Fruit fly (Drosophila melanogaster) whole organism, prepupa: ENCODE results near the gene CG9270.

Experiments used
- Blimp-1 ChIP-seq: fragments of 200-800 bp; sonication (Bioruptor generic); optimal IDR thresholded peaks from 3 replicates; lab custom pipeline; 2017; ENCODE audit warnings: missing biosample characterization, missing genetic modification characterization, mild to moderate bottlenecking, moderate library complexity, missing genetic modification reagents
- CG10631 ChIP-seq: fragments of 200-800 bp; sonication (Bioruptor generic); optimal IDR thresholded peaks from 2 replicates; lab custom pipeline; 2016; ENCODE audit warnings: missing biosample characterization, missing genetic modification characterization
- CG10669 ChIP-seq: fragments of 200-800 bp; sonication (Bioruptor generic); optimal IDR thresholded peaks from 3 replicates; lab custom pipeline; 2018; ENCODE audit warnings: missing biosample characterization, mild to moderate bottlenecking, missing genetic modification characterization, moderate library complexity
- CG11762 ChIP-seq: fragments of 200-800 bp; sonication (Bioruptor generic); optimal IDR thresholded peaks from 3 replicates; lab custom pipeline; 2016; ENCODE audit warnings: missing biosample characterization, missing genetic modification characterization; ENCODE audit not compliant: insufficient read depth
- CG11902 ChIP-seq: fragments of 200-800 bp; sonication (Bioruptor generic); optimal IDR thresholded peaks from 3 replicates; lab custom pipeline; 2016; ENCODE audit warnings: missing biosample characterization, missing genetic modification characterization
- CG1621 ChIP-seq: fragments of 200-800 bp; sonication (Bioruptor generic); optimal IDR thresholded peaks from 3 replicates; lab custom pipeline; 2018; ENCODE audit warnings: missing biosample characterization, mild to moderate bottlenecking, missing genetic modification characterization
- CG16779 ChIP-seq: fragments of 200-800 bp; sonication (Bioruptor generic); optimal IDR thresholded peaks from 3 replicates; lab custom pipeline; 2017; ENCODE audit warnings: missing biosample characterization, mild to moderate bottlenecking, missing genetic modification characterization
- CG3032 ChIP-seq: fragments of 200-800 bp; optimal IDR thresholded peaks from 2 replicates; lab custom pipeline; 2019; ENCODE audit warnings: missing biosample characterization, mild to moderate bottlenecking, missing genetic modification characterization, moderate library complexity
- CG31627 ChIP-seq: fragments of 200-800 bp; sonication (Bioruptor generic); optimal IDR thresholded peaks from 3 replicates; lab custom pipeline; 2016; ENCODE audit warnings: missing biosample characterization, missing genetic modification characterization
- CG32006 ChIP-seq: fragments of 200-800 bp; sonication (Bioruptor generic); optimal IDR thresholded peaks from 3 replicates; lab custom pipeline; 2017; ENCODE audit warnings: missing biosample characterization, mild to moderate bottlenecking, missing genetic modification characterization
- CG34406 ChIP-seq: fragments of 200-800 bp; sonication (Bioruptor generic); optimal IDR thresholded peaks from 3 replicates; lab custom pipeline; 2016; ENCODE audit warnings: missing biosample characterization, missing genetic modification characterization
- CG4318 ChIP-seq: fragments of 200-800 bp; sonication (Bioruptor generic); optimal IDR thresholded peaks from 3 replicates; lab custom pipeline; 2017; ENCODE audit warnings: missing biosample characterization, mild to moderate bottlenecking, missing genetic modification characterization
- CG6163 ChIP-seq: fragments of 200-800 bp; sonication (Bioruptor generic); IDR thresholded peaks from 3 replicates; pipeline ENCODE4 v1.3.6; 2022; ENCODE audit warnings: missing biosample characterization, missing genetic modification characterization
- CG6276 ChIP-seq: fragments of 200-800 bp; sonication (Bioruptor generic); optimal IDR thresholded peaks from 2 replicates; lab custom pipeline; 2017; ENCODE audit warnings: missing biosample characterization, mild to moderate bottlenecking, missing genetic modification characterization
- CG6808 ChIP-seq: fragments of 200-800 bp; sonication (Bioruptor generic); optimal IDR thresholded peaks from 3 replicates; lab custom pipeline; 2017; ENCODE audit warnings: missing biosample characterization, missing genetic modification characterization, mild to moderate bottlenecking, moderate library complexity, missing genetic modification reagents
- CG6854 ChIP-seq: fragments of 200-800 bp; sonication (Bioruptor generic); optimal IDR thresholded peaks from 2 replicates; lab custom pipeline; 2017; ENCODE audit warnings: missing biosample characterization, mild to moderate bottlenecking, missing genetic modification characterization
- CG7368 ChIP-seq: fragments of 200-800 bp; sonication (Bioruptor generic); optimal IDR thresholded peaks from 3 replicates; lab custom pipeline; 2016; ENCODE audit warnings: missing biosample characterization, missing genetic modification characterization
- CG8119 ChIP-seq: fragments of 200-800 bp; sonication (Bioruptor generic); IDR thresholded peaks from 3 replicates; pipeline ENCODE4 v1.3.6; 2022; ENCODE audit warnings: missing biosample characterization, missing genetic modification characterization
- CG8319 ChIP-seq: fragments of 200-800 bp; sonication (Bioruptor generic); optimal IDR thresholded peaks from 3 replicates; lab custom pipeline; 2016; ENCODE audit warnings: missing biosample characterization, missing genetic modification characterization
- CG8632 ChIP-seq: fragments of 200-800 bp; sonication (Bioruptor generic); optimal IDR thresholded peaks from 3 replicates; lab custom pipeline; 2016; ENCODE audit warnings: missing biosample characterization, missing genetic modification characterization
- CG9139 ChIP-seq: fragments of 200-800 bp; sonication (Bioruptor generic); optimal IDR thresholded peaks from 3 replicates; lab custom pipeline; 2017; ENCODE audit warnings: missing biosample characterization, mild to moderate bottlenecking, missing genetic modification characterization
- Eip75B ChIP-seq: fragments of 200-800 bp; sonication (Bioruptor generic); optimal IDR thresholded peaks from 3 replicates; lab custom pipeline; 2016; ENCODE audit warnings: missing biosample characterization, missing genetic modification characterization
- Eip78C ChIP-seq: fragments of 200-800 bp; sonication (Bioruptor generic); peaks from one replicate; lab custom pipeline; 2016; ENCODE audit warnings: missing biosample characterization, missing genetic modification characterization
- Ets21C ChIP-seq: fragments of 200-800 bp; sonication (Bioruptor generic); optimal IDR thresholded peaks from 3 replicates; lab custom pipeline; 2016; ENCODE audit warnings: missing biosample characterization, missing genetic modification characterization
- Ets96B ChIP-seq: fragments of 200-800 bp; optimal IDR thresholded peaks from 2 replicates; lab custom pipeline; 2019; ENCODE audit warnings: missing biosample characterization, mild to moderate bottlenecking, missing genetic modification characterization, moderate library complexity
- Gug ChIP-seq: fragments of 200-800 bp; sonication (Bioruptor generic); IDR thresholded peaks from 2 replicates; pipeline ENCODE4 v1.3.6; 2022; ENCODE audit warnings: missing biosample characterization, missing genetic modification characterization
- Hr4 ChIP-seq: fragments of 200-800 bp; sonication (Bioruptor generic); optimal IDR thresholded peaks from 3 replicates; lab custom pipeline; 2016; ENCODE audit warnings: missing biosample characterization, missing genetic modification characterization
- Met ChIP-seq: fragments of 200-800 bp; sonication (Bioruptor generic); optimal IDR thresholded peaks from 3 replicates; lab custom pipeline; 2016; ENCODE audit warnings: missing biosample characterization, missing genetic modification characterization
- OdsH ChIP-seq: fragments of 200-800 bp; sonication (Bioruptor generic); optimal IDR thresholded peaks from 3 replicates; lab custom pipeline; 2016; ENCODE audit warnings: missing biosample characterization, missing genetic modification characterization
- Sox102F ChIP-seq: fragments of 200-800 bp; sonication (Bioruptor generic); optimal IDR thresholded peaks from 2 replicates; lab custom pipeline; 2016; ENCODE audit warnings: missing biosample characterization, mild to moderate bottlenecking, missing genetic modification characterization
- Sox15 ChIP-seq: fragments of 200-800 bp; sonication (Bioruptor generic); optimal IDR thresholded peaks from 3 replicates; lab custom pipeline; 2016; ENCODE audit warnings: missing biosample characterization, missing genetic modification characterization
- achi ChIP-seq: fragments of 200-800 bp; sonication (Bioruptor generic); optimal IDR thresholded peaks from 3 replicates; lab custom pipeline; 2016; ENCODE audit warnings: missing biosample characterization, missing genetic modification characterization
- acj6 ChIP-seq: fragments of 200-800 bp; sonication (Bioruptor generic); optimal IDR thresholded peaks from 3 replicates; lab custom pipeline; 2016; ENCODE audit warnings: missing biosample characterization, missing genetic modification characterization
- cyc ChIP-seq: fragments of 200-800 bp; sonication (Bioruptor generic); optimal IDR thresholded peaks from 3 replicates; lab custom pipeline; 2016; ENCODE audit warnings: missing biosample characterization, missing genetic modification characterization
- eg ChIP-seq: fragments of 200-800 bp; sonication (Bioruptor generic); IDR thresholded peaks from 3 replicates; pipeline ENCODE4 v1.3.6; 2022; ENCODE audit warnings: missing biosample characterization, missing genetic modification characterization
- esn ChIP-seq: fragments of 200-800 bp; sonication (Bioruptor generic); optimal IDR thresholded peaks from 2 replicates; lab custom pipeline; 2016; ENCODE audit warnings: missing biosample characterization, mild to moderate bottlenecking, missing genetic modification characterization, moderate library complexity
- fd59A ChIP-seq: fragments of 200-800 bp; sonication (Bioruptor generic); optimal IDR thresholded peaks from 2 replicates; lab custom pipeline; 2017; ENCODE audit warnings: missing biosample characterization, mild to moderate bottlenecking, missing genetic modification characterization, missing genetic modification reagents
- fd85E ChIP-seq: fragments of 200-800 bp; sonication (Bioruptor generic); optimal IDR thresholded peaks from 3 replicates; lab custom pipeline; 2016; ENCODE audit warnings: missing biosample characterization, missing genetic modification characterization
- fkh ChIP-seq: fragments of 200-800 bp; sonication (Bioruptor generic); optimal IDR thresholded peaks from 3 replicates; lab custom pipeline; 2017; ENCODE audit warnings: missing biosample characterization, mild to moderate bottlenecking, missing genetic modification characterization, moderate library complexity
- pdm3 ChIP-seq: fragments of 200-800 bp; sonication (Bioruptor generic); optimal IDR thresholded peaks from 3 replicates; lab custom pipeline; 2016; ENCODE audit warnings: missing biosample characterization, missing genetic modification characterization
- salr ChIP-seq, 2 experiments: fragments of 200-800 bp; sonication (Bioruptor generic); optimal IDR thresholded peaks; 3 replicates each; lab custom pipeline; 2016 to 2018; ENCODE audit warnings: missing biosample characterization in 2 of 2, missing genetic modification characterization in 2 of 2, mild to moderate bottlenecking in 1 of 2
- spab ChIP-seq: fragments of 200-800 bp; sonication (Bioruptor generic); optimal IDR thresholded peaks from 2 replicates; lab custom pipeline; 2017; ENCODE audit warnings: missing biosample characterization, mild to moderate bottlenecking, missing genetic modification characterization, missing genetic modification reagents
- ss ChIP-seq, 2 experiments: fragments of 200-800 bp; sonication (Bioruptor generic); optimal IDR thresholded peaks; 2 replicates in 1 of 2; 3 replicates in 1 of 2; lab custom pipeline; 2017 to 2018; ENCODE audit warnings: mild to moderate bottlenecking in 2 of 2, missing biosample characterization in 2 of 2, missing genetic modification characterization in 2 of 2, moderate library complexity in 1 of 2
- svp ChIP-seq: fragments of 200-800 bp; sonication (Bioruptor generic); peaks from one replicate; lab custom pipeline; 2016; ENCODE audit warnings: missing biosample characterization, missing genetic modification characterization
- topi ChIP-seq: fragments of 200-800 bp; sonication (Bioruptor generic); optimal IDR thresholded peaks from 3 replicates; lab custom pipeline; 2016; ENCODE audit warnings: missing biosample characterization, missing genetic modification characterization
- vri ChIP-seq: fragments of 200-800 bp; sonication (Bioruptor generic); optimal IDR thresholded peaks from 3 replicates; lab custom pipeline; 2016; ENCODE audit warnings: missing biosample characterization, mild to moderate bottlenecking, missing genetic modification characterization

CG9270 gene

dm6 chr2L:20881353-20882079 is 52.4 kb downstream of the CG9270 start (continued):
- TF ChIP-seq CG34406, result no peak
- TF ChIP-seq CG32006 (GFP tag; lab: Kevin White, UChicago), result peak; percentile 22
- no peak for TF ChIP-seq CG16779
- peak; percentile 47 for TF ChIP-seq CG6854 (GFP tag; lab: Kevin White, UChicago)
- peak; percentile 4 for TF ChIP-seq Met
- no peak for TF ChIP-seq CG7368 (GFP tag; lab: Kevin White, UChicago)
- TF ChIP-seq Gug (GFP tag; lab: Robert Waterston, UW), result no peak
- TF ChIP-seq cyc (GFP tag; lab: Kevin White, UChicago), result no peak
- peak; percentile 45 for TF ChIP-seq Hr4 (GFP tag; lab: Kevin White, UChicago)
- TF ChIP-seq topi, result no peak
- no peak for TF ChIP-seq CG10631
- no peak for TF ChIP-seq fd85E (GFP tag; lab: Kevin White, UChicago)
- TF ChIP-seq CG11902, result no peak
- no peak for TF ChIP-seq pdm3
- TF ChIP-seq Eip78C, result peak; percentile 56
- no peak for TF ChIP-seq fd59A (GFP tag; lab: Kevin White, UChicago)
- no peak for TF ChIP-seq Sox102F (GFP tag; lab: Kevin White, UChicago)
- peak; percentile 10 for TF ChIP-seq OdsH
- peak; percentile 32 for TF ChIP-seq spab (GFP tag; lab: Kevin White, UChicago)
- no peak for TF ChIP-seq CG3032
- no peak for TF ChIP-seq achi
- TF ChIP-seq CG8632 (GFP tag; lab: Kevin White, UChicago), result peak; percentile 9
- peak; percentile 18; the same call in 1 of the 3 replicates for TF ChIP-seq CG6163 (GFP tag; lab: Robert Waterston, UW)
- no peak for TF ChIP-seq CG11762 (GFP tag; lab: Kevin White, UChicago)
- peak; percentile 77 for TF ChIP-seq fkh (GFP tag; lab: Kevin White, UChicago)
- TF ChIP-seq Ets21C (GFP tag; lab: Kevin White, UChicago), result no peak
- TF ChIP-seq CG10669 (GFP tag; lab: Kevin White, UChicago), result no peak
- TF ChIP-seq vri (GFP tag; lab: Kevin White, UChicago), result peak; percentile 52
- no peak for TF ChIP-seq Ets96B
- no peak for TF ChIP-seq CG4318
- no peak for TF ChIP-seq salr (GFP tag; optimal IDR thresholded peaks at IDR 0.05; lab: Kevin White, UChicago)
- TF ChIP-seq eg (GFP tag; lab: Robert Waterston, UW), result peak; percentile 59
- TF ChIP-seq acj6 (GFP tag; lab: Kevin White, UChicago), result no peak
- TF ChIP-seq CG8119 (GFP tag; lab: Robert Waterston, UW), result no peak
- TF ChIP-seq Sox15 (GFP tag; lab: Kevin White, UChicago), result no peak
- TF ChIP-seq esn, result no peak
- peak; percentile 55 for TF ChIP-seq svp (GFP tag; lab: Kevin White, UChicago)

dm6 chr2L:20880476-20880875 is 53.4 kb downstream of the CG9270 start:
- TF ChIP-seq Hr4 (GFP tag; lab: Kevin White, UChicago), result no peak
- TF ChIP-seq Sox102F (GFP tag; lab: Kevin White, UChicago), result peak; percentile 59
- no peak for TF ChIP-seq salr (GFP tag; optimal IDR thresholded peaks at IDR 0.05; lab: Kevin White, UChicago)
- TF ChIP-seq CG11762 (GFP tag; lab: Kevin White, UChicago), result no peak
- TF ChIP-seq CG31627, result peak; percentile 48
- no peak for TF ChIP-seq eg (GFP tag; lab: Robert Waterston, UW)
- TF ChIP-seq Blimp-1 (GFP tag; lab: Kevin White, UChicago), result no peak
- no peak for TF ChIP-seq ss (GFP tag; optimal IDR thresholded peaks at IDR 0.05; lab: Kevin White, UChicago)
- no peak for TF ChIP-seq CG6808 (GFP tag; lab: Kevin White, UChicago)
- no peak for TF ChIP-seq CG9139 (GFP tag; lab: Kevin White, UChicago)
- peak; percentile 42 for TF ChIP-seq pdm3
- no peak for TF ChIP-seq CG32006 (GFP tag; lab: Kevin White, UChicago)
- TF ChIP-seq CG4318, result no peak
- no peak for TF ChIP-seq CG10631
- TF ChIP-seq Ets21C (GFP tag; lab: Kevin White, UChicago), result peak; percentile 16
- peak; percentile 69 for TF ChIP-seq esn
- peak; percentile 28 for TF ChIP-seq Eip75B (GFP tag; lab: Kevin White, UChicago)
- TF ChIP-seq CG1621 (tag; lab: Kevin White, UChicago), result no peak
- TF ChIP-seq CG6163 (GFP tag; lab: Robert Waterston, UW), result no peak
- TF ChIP-seq CG10669 (GFP tag; lab: Kevin White, UChicago), result no peak
- no peak for TF ChIP-seq Ets96B
- TF ChIP-seq achi, result no peak
- no peak for TF ChIP-seq CG6276 (GFP tag; lab: Kevin White, UChicago)
- TF ChIP-seq cyc (GFP tag; lab: Kevin White, UChicago), result peak; percentile 12
- TF ChIP-seq svp (GFP tag; lab: Kevin White, UChicago), result peak; percentile 97
- no peak for TF ChIP-seq CG16779
- TF ChIP-seq spab (GFP tag; lab: Kevin White, UChicago), result no peak
- TF ChIP-seq fd85E (GFP tag; lab: Kevin White, UChicago), result no peak
- TF ChIP-seq CG7368 (GFP tag; lab: Kevin White, UChicago), result peak; percentile 5
- TF ChIP-seq Sox15 (GFP tag; lab: Kevin White, UChicago), result peak; percentile 12
- TF ChIP-seq CG8319, result peak; percentile 32
- peak; percentile 25 for TF ChIP-seq CG34406
- TF ChIP-seq vri (GFP tag; lab: Kevin White, UChicago), result peak; percentile 27
- no peak for TF ChIP-seq fkh (GFP tag; lab: Kevin White, UChicago)
